Fruit fly (Drosophila melanogaster) whole organism, embryonic: ENCODE results near the gene Pgd.

Experiments used
- Abd-B ChIP-seq: fragments of 200-800 bp; sonication (Bioruptor generic); optimal IDR thresholded peaks from 2 replicates; lab custom pipeline; 2018; ENCODE audit warnings: missing biosample characterization, mild to moderate bottlenecking, missing genetic modification characterization, moderate library complexity
- Ada2b ChIP-seq: fragments of 200-800 bp; sonication (Bioruptor generic); IDR thresholded peaks from 2 replicates; pipeline ENCODE4 v1.3.6; 2022; ENCODE audit warnings: missing biosample characterization, missing genetic modification characterization
- Atf3 ChIP-seq: fragments of 200-800 bp; sonication (Bioruptor generic); optimal IDR thresholded peaks from 3 replicates; lab custom pipeline; 2016; ENCODE audit warnings: missing biosample characterization, missing genetic modification characterization
- CG1024 ChIP-seq: fragments of 200-800 bp; sonication (Bioruptor generic); IDR thresholded peaks from 2 replicates; pipeline ENCODE4 v1.3.6; 2022; ENCODE audit warnings: missing biosample characterization, missing genetic modification characterization
- CG10274 ChIP-seq: fragments of 200-800 bp; sonication (Bioruptor generic); optimal IDR thresholded peaks from 3 replicates; lab custom pipeline; 2017; ENCODE audit warnings: missing biosample characterization, mild to moderate bottlenecking, missing genetic modification characterization
- CG10431 ChIP-seq: fragments of 200-800 bp; sonication (Bioruptor generic); optimal IDR thresholded peaks from 3 replicates; lab custom pipeline; 2018; ENCODE audit warnings: missing biosample characterization, mild to moderate bottlenecking, missing genetic modification characterization
- CG11696 ChIP-seq: fragments of 200-800 bp; sonication (Bioruptor generic); IDR thresholded peaks from 2 replicates; pipeline ENCODE4 v1.3.6; 2022; ENCODE audit warnings: missing biosample characterization, missing genetic modification characterization
- CG12236 ChIP-seq: fragments of 200-800 bp; sonication (Bioruptor generic); optimal IDR thresholded peaks from 2 replicates; lab custom pipeline; 2016; ENCODE audit warnings: missing biosample characterization, missing genetic modification characterization
- CG13424 ChIP-seq: fragments of 200-800 bp; sonication (Bioruptor generic); optimal IDR thresholded peaks from 2 replicates; lab custom pipeline; 2019; ENCODE audit warnings: missing biosample characterization, mild to moderate bottlenecking, missing genetic modification characterization, moderate library complexity
- CG13775 ChIP-seq: fragments of 200-800 bp; sonication (Bioruptor generic); optimal IDR thresholded peaks from 3 replicates; lab custom pipeline; 2017; ENCODE audit warnings: missing biosample characterization, mild to moderate bottlenecking, missing genetic modification characterization
- CG15073 ChIP-seq: fragments of 200-800 bp; sonication (Bioruptor generic); optimal IDR thresholded peaks from 2 replicates; lab custom pipeline; 2016; ENCODE audit warnings: missing biosample characterization, missing genetic modification characterization
- CG17186 ChIP-seq: fragments of 200-800 bp; sonication (Bioruptor generic); optimal IDR thresholded peaks from 3 replicates; lab custom pipeline; 2017; ENCODE audit warnings: missing biosample characterization, missing genetic modification reagents, missing genetic modification characterization
- CG17568 ChIP-seq: fragments of 200-800 bp; sonication (Bioruptor generic); optimal IDR thresholded peaks from 2 replicates; lab custom pipeline; 2018; ENCODE audit warnings: missing biosample characterization, mild to moderate bottlenecking, missing genetic modification characterization, moderate library complexity
- CG30020 ChIP-seq: fragments of 200-800 bp; optimal IDR thresholded peaks from 2 replicates; lab custom pipeline; 2019; ENCODE audit warnings: missing biosample characterization, mild to moderate bottlenecking, missing genetic modification characterization, moderate library complexity
- CG33213 ChIP-seq: fragments of 200-800 bp; sonication (Bioruptor generic); optimal IDR thresholded peaks from 3 replicates; lab custom pipeline; 2016; ENCODE audit warnings: missing biosample characterization, missing genetic modification characterization
- CG34224 ChIP-seq: fragments of 200-800 bp; sonication (Bioruptor generic); IDR thresholded peaks from 3 replicates; pipeline ENCODE4 v1.3.6; 2022; ENCODE audit warnings: missing biosample characterization, missing genetic modification characterization; ENCODE audit not compliant: partially characterized antibody
- CG34376 ChIP-seq: fragments of 200-800 bp; sonication (Bioruptor generic); optimal IDR thresholded peaks from 2 replicates; lab custom pipeline; 2018; ENCODE audit warnings: missing biosample characterization, mild to moderate bottlenecking, missing genetic modification characterization
- CG3726 ChIP-seq: fragments of 200-800 bp; sonication (Bioruptor generic); IDR thresholded peaks from 3 replicates; pipeline ENCODE4, ENCODE4 v1.3.6; 2022; ENCODE audit warnings: missing biosample characterization, missing genetic modification characterization
- CG42726 ChIP-seq: fragments of 200-800 bp; sonication (Bioruptor generic); IDR thresholded peaks from 2 replicates; pipeline ENCODE4 v1.3.6; 2022; ENCODE audit warnings: missing biosample characterization, missing genetic modification characterization; ENCODE audit not compliant: partially characterized antibody
- CG4404 ChIP-seq: fragments of 200-800 bp; sonication (Bioruptor generic); IDR thresholded peaks from 2 replicates; pipeline ENCODE4 v1.3.6; 2022; ENCODE audit warnings: missing biosample characterization, missing genetic modification characterization
- CG4617 ChIP-seq: fragments of 200-800 bp; sonication (Bioruptor generic); optimal IDR thresholded peaks from 3 replicates; lab custom pipeline; 2016; ENCODE audit warnings: missing biosample characterization, missing genetic modification characterization, borderline replicate concordance
- CG6175 ChIP-seq: fragments of 200-800 bp; sonication (Bioruptor generic); IDR thresholded peaks from 3 replicates; pipeline ENCODE4 v1.3.6; 2022; ENCODE audit warnings: missing biosample characterization, missing genetic modification characterization
- CG7271 ChIP-seq: fragments of 200-800 bp; sonication (Bioruptor generic); optimal IDR thresholded peaks from 2 replicates; lab custom pipeline; 2018; ENCODE audit warnings: missing biosample characterization, mild to moderate bottlenecking, missing genetic modification characterization, moderate library complexity
- CG7357 ChIP-seq: fragments of 200-800 bp; sonication (Bioruptor generic); IDR thresholded peaks from 3 replicates; pipeline ENCODE4 v1.3.6; 2022; ENCODE audit warnings: missing biosample characterization, missing genetic modification characterization
- CG9797 ChIP-seq: fragments of 200-800 bp; sonication (Bioruptor generic); optimal IDR thresholded peaks from 3 replicates; lab custom pipeline; 2018; ENCODE audit warnings: missing biosample characterization, mild to moderate bottlenecking, missing genetic modification characterization
- CHES-1-like ChIP-seq: fragments of 200-800 bp; sonication (Bioruptor generic); optimal IDR thresholded peaks from 2 replicates; lab custom pipeline; 2016; ENCODE audit warnings: missing biosample characterization, missing genetic modification characterization
- Deaf1 ChIP-seq: fragments of 200-800 bp; optimal IDR thresholded peaks from 3 replicates; lab custom pipeline; 2019; ENCODE audit warnings: missing biosample characterization, mild to moderate bottlenecking, missing genetic modification characterization, moderate library complexity
- Hr3 ChIP-seq: fragments of 200-800 bp; sonication (Bioruptor generic); optimal IDR thresholded peaks from 3 replicates; lab custom pipeline; 2016; ENCODE audit warnings: missing biosample characterization, missing genetic modification characterization
- Lhr ChIP-seq: fragments of 200-800 bp; sonication (Bioruptor generic); optimal IDR thresholded peaks from 3 replicates; lab custom pipeline; 2017; ENCODE audit warnings: mild to moderate bottlenecking, missing biosample characterization, missing genetic modification reagents, missing genetic modification characterization
- Lpt ChIP-seq: fragments of >200 bp; optimal IDR thresholded peaks from 2 replicates; lab custom pipeline; 2018; ENCODE audit warnings: missing biosample characterization, missing genetic modification characterization
- Nf-YC ChIP-seq: fragments of 200-800 bp; optimal IDR thresholded peaks from 3 replicates; lab custom pipeline; 2019; ENCODE audit warnings: missing biosample characterization, mild to moderate bottlenecking, missing genetic modification characterization, moderate library complexity
- Opbp ChIP-seq: fragments of 200-800 bp; sonication (Bioruptor generic); IDR thresholded peaks from 3 replicates; pipeline ENCODE4 v1.3.6; 2022; ENCODE audit warnings: missing biosample characterization, missing genetic modification characterization; ENCODE audit not compliant: partially characterized antibody
- Ravus ChIP-seq: fragments of 200-800 bp; sonication (Bioruptor generic); IDR thresholded peaks from 2 replicates; pipeline ENCODE4 v1.3.6; 2022; ENCODE audit warnings: missing biosample characterization, missing genetic modification characterization
- Spps ChIP-seq: fragments of 200-800 bp; sonication (Bioruptor generic); optimal IDR thresholded peaks from 2 replicates; lab custom pipeline; 2018; ENCODE audit warnings: missing biosample characterization, mild to moderate bottlenecking, missing genetic modification characterization
- YL-1 ChIP-seq: fragments of 200-800 bp; sonication (Bioruptor generic); optimal IDR thresholded peaks from 3 replicates; lab custom pipeline; 2017; ENCODE audit warnings: missing biosample characterization, mild to moderate bottlenecking, missing genetic modification characterization
- croc ChIP-seq: fragments of 200-800 bp; sonication (Bioruptor generic); conservative IDR thresholded peaks from 3 replicates; pipeline ENCODE4 v1.3.6; 2022; ENCODE audit warnings: missing biosample characterization, missing genetic modification characterization
- esg ChIP-seq: fragments of 200-800 bp; sonication (Bioruptor generic); conservative IDR thresholded peaks from 2 replicates; pipeline ENCODE4 v1.3.6; 2022; ENCODE audit warnings: missing biosample characterization, missing genetic modification characterization
- eve ChIP-seq, 2 experiments: fragments of >200 bp; optimal IDR thresholded peaks; 2 replicates each; lab custom pipeline; 2017; ENCODE audit warnings: missing biosample characterization in 2 of 2, missing genetic modification characterization in 2 of 2
- gem ChIP-seq: fragments of 200-800 bp; sonication (Bioruptor generic); optimal IDR thresholded peaks from 2 replicates; lab custom pipeline; 2019; ENCODE audit warnings: missing biosample characterization, mild to moderate bottlenecking, missing genetic modification characterization, moderate library complexity
- hb ChIP-seq: fragments of 200-800 bp; sonication (Bioruptor generic); IDR thresholded peaks from 3 replicates; pipeline ENCODE4 v1.3.6; 2022; ENCODE audit warnings: missing biosample characterization, missing genetic modification characterization; ENCODE audit not compliant: partially characterized antibody
- her ChIP-seq: fragments of 200-800 bp; sonication (Bioruptor generic); optimal IDR thresholded peaks from 2 replicates; lab custom pipeline; 2016; ENCODE audit warnings: missing biosample characterization, missing genetic modification characterization
- mld ChIP-seq: fragments of 200-800 bp; sonication (Bioruptor generic); IDR thresholded peaks from 3 replicates; pipeline ENCODE4 v1.3.6; 2022; ENCODE audit warnings: missing biosample characterization, missing genetic modification characterization; ENCODE audit not compliant: partially characterized antibody
- nom ChIP-seq: fragments of 200-800 bp; sonication (Bioruptor generic); optimal IDR thresholded peaks from 2 replicates; lab custom pipeline; 2017; ENCODE audit warnings: missing biosample characterization, missing genetic modification characterization, mild to moderate bottlenecking, moderate library complexity, missing genetic modification reagents
- otp ChIP-seq: fragments of 200-800 bp; sonication (Bioruptor generic); IDR thresholded peaks from 3 replicates; pipeline ENCODE4, ENCODE4 v1.3.6; 2022; ENCODE audit warnings: missing biosample characterization, missing genetic modification characterization
- sc ChIP-seq, 3 experiments: fragments of >200 bp in 2 of 3; fragments of 200-800 bp in 1 of 3; sonication (Bioruptor generic) in 1 of 3; optimal IDR thresholded peaks; 2 replicates in 2 of 3; 3 replicates in 1 of 3; lab custom pipeline; 2017; ENCODE audit warnings: mild to moderate bottlenecking in 1 of 3, missing biosample characterization in 1 of 3, missing genetic modification characterization in 1 of 3, missing genetic modification reagents in 1 of 3
- shn ChIP-seq: fragments of 200-800 bp; sonication (Bioruptor generic); optimal IDR thresholded peaks from 3 replicates; lab custom pipeline; 2016; ENCODE audit warnings: missing biosample characterization, missing genetic modification characterization
- sim ChIP-seq: fragments of 200-800 bp; sonication (Bioruptor generic); IDR thresholded peaks from 2 replicates; pipeline ENCODE4 v1.3.6; 2022; ENCODE audit warnings: missing biosample characterization, missing genetic modification characterization
- wek ChIP-seq: fragments of 200-800 bp; sonication (Bioruptor generic); optimal IDR thresholded peaks from 3 replicates; lab custom pipeline; 2018; ENCODE audit warnings: missing biosample characterization, mild to moderate bottlenecking, missing genetic modification characterization, moderate library complexity

Gene Pgd

dm6 chrX:2123965-2124688, 20.8 kb upstream of the Pgd start (continued):
- TF ChIP-seq CG42726 (GFP tag; lab: Robert Waterston, UW), result no peak
- TF ChIP-seq CG1024, result peak; percentile 74
- peak; percentile 97 for TF ChIP-seq Spps (tag; lab: Kevin White, UChicago)
- peak; percentile 87 for TF ChIP-seq CG4617 (GFP tag; lab: Kevin White, UChicago)
- peak; percentile 81 for TF ChIP-seq Deaf1 (tag; lab: Kevin White, UChicago)
- TF ChIP-seq CG7271 (tag; lab: Kevin White, UChicago), result peak; percentile 87
- no peak for TF ChIP-seq CG9797 (GFP tag; lab: Kevin White, UChicago)
- peak; percentile 90 for TF ChIP-seq CG3726 (GFP tag; lab: Robert Waterston, UW)
- TF ChIP-seq CG13424 (tag; lab: Kevin White, UChicago), result peak; percentile 99
- peak; percentile 74; the same call in 1 of the 2 replicates for TF ChIP-seq CG11696
- peak; percentile 81; the same call in 2 of the 3 replicates for TF ChIP-seq otp (GFP tag; lab: Robert Waterston, UW)
- TF ChIP-seq croc (GFP tag; lab: Robert Waterston, UW), result peak; percentile 94
- TF ChIP-seq nom (GFP tag; lab: Kevin White, UChicago), result peak; percentile 90
- peak; percentile 69 for TF ChIP-seq Lhr (GFP tag; lab: Kevin White, UChicago)
- TF ChIP-seq hb (GFP tag; lab: Robert Waterston, UW), result peak; percentile 55; the same call in 1 of the 3 replicates
- TF ChIP-seq CG7357, result peak; percentile 90
- TF ChIP-seq Nf-YC, result peak; percentile 89
- TF ChIP-seq Opbp, result no peak
- TF ChIP-seq Ravus (GFP tag; lab: Robert Waterston, UW), result peak; percentile 84
- TF ChIP-seq CG33213, result peak; percentile 59
- TF ChIP-seq CG17568, result peak; percentile 82
- peak; percentile 91 for TF ChIP-seq CG30020 (tag; lab: Kevin White, UChicago)
- peak; percentile 82 for TF ChIP-seq CHES-1-like (GFP tag; lab: Kevin White, UChicago)
- peak; percentile 50 for TF ChIP-seq CG17186 (GFP tag; lab: Kevin White, UChicago)
- TF ChIP-seq CG13775 (GFP tag; lab: Kevin White, UChicago), result peak; percentile 99
- no peak for TF ChIP-seq CG34376
- peak; percentile 99 for TF ChIP-seq gem (tag; lab: Kevin White, UChicago)
- peak; percentile 42 for TF ChIP-seq CG12236
- peak; percentile 81; the same call in 2 of the 3 replicates for TF ChIP-seq CG6175 (GFP tag; lab: Robert Waterston, UW)
- TF ChIP-seq Ada2b (GFP tag; lab: Robert Waterston, UW), result peak; percentile 89
- peak; percentile 74 for TF ChIP-seq wek (GFP tag; lab: Kevin White, UChicago)
- peak; percentile 66 for TF ChIP-seq CG15073 (GFP tag; lab: Kevin White, UChicago)
- TF ChIP-seq mld (GFP tag; lab: Robert Waterston, UW), result no peak
- peak; percentile 98 for TF ChIP-seq Hr3
- no peak for TF ChIP-seq CG34224 (GFP tag; lab: Robert Waterston, UW)
- TF ChIP-seq CG4404 (GFP tag; lab: Robert Waterston, UW), result peak; percentile 95
- peak; percentile 91 for TF ChIP-seq esg (GFP tag; lab: Robert Waterston, UW)
- no peak; the same call in 1 of the 2 replicates for TF ChIP-seq sim
- TF ChIP-seq YL-1, result peak; percentile 94
- TF ChIP-seq shn (GFP tag; lab: Kevin White, UChicago), result peak; percentile 81
- TF ChIP-seq her (GFP tag; lab: Kevin White, UChicago), result peak; percentile 69
- no peak for TF ChIP-seq sc (optimal IDR thresholded peaks at IDR 0.05; lab: Kevin White, UChicago)
- peak; percentile 99 for TF ChIP-seq sc (GFP tag; optimal IDR thresholded peaks at IDR 0.05; lab: Kevin White, UChicago)
- peak; percentile 94 for TF ChIP-seq CG10431
- peak; percentile 82 for TF ChIP-seq CG10274 (GFP tag; lab: Kevin White, UChicago)
- TF ChIP-seq Abd-B, result peak; percentile 97
- TF ChIP-seq eve (GFP tag; optimal IDR thresholded peaks at IDR 0.05; lab: Kevin White, UChicago), result no peak
- peak; percentile 80 for TF ChIP-seq Atf3
- no peak for TF ChIP-seq Lpt (GFP tag; lab: Kevin White, UChicago)
